Worm (Caenorhabditis elegans): ENCODE data around the gene pals-21.

DNA sequence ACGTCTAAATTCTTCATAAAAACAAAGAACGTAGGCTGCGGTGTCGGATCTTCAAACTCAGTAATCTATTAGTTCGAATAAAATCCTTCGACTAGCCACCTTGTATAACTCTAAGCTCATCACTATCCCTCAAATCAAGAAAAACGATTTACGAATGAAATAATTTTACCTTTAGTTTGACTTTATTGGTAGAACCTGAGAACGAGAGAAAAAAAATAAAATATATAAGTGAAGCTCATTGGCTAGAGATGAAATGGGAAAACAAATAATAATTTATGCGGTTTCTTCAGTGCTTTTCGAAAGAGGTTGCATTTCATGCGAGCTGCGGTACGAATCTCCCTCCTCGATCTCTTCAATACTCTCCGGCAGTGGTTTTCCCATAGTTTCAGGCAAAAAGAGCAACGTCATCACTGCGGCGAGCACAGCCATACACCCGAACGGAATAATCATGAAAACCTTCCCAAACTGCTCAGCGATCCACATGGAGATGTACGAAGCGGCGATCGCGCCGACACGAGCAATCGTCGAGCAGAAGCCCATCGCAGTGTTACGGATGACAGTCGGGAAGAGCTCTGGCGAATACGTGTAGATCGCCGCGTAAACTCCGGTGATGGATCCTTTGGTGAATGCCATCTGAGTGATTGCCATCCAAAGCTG is 39.4 kb upstream of the pals-21 start:
- TF ChIP-seq tbx-37 (GFP tag; conservative IDR thresholded peaks at IDR 0.05) (no peak), flt-1 (GFP tag; IDR thresholded peaks at IDR 0.05) (no peak), ama-1 (optimal IDR thresholded peaks at IDR 0.05) (no peak), aly-1 (tag; optimal IDR thresholded peaks at IDR 0.05) (no peak), F13C5.2 (tag; optimal IDR thresholded peaks at IDR 0.05) (no peak)

Data from whole organism, early embryonic.